Fruit fly (Drosophila melanogaster) whole organism, embryonic: ENCODE measurements around the gene CG5731.

Source experiments
- Antp ChIP-seq: fragments of 200-800 bp; sonication (Bioruptor generic); optimal IDR thresholded peaks from 3 replicates; lab custom pipeline; 2016; ENCODE audit warnings: missing biosample characterization, missing genetic modification characterization
- CG1024 ChIP-seq: fragments of 200-800 bp; sonication (Bioruptor generic); IDR thresholded peaks from 2 replicates; pipeline ENCODE4 v1.3.6; 2022; ENCODE audit warnings: missing biosample characterization, missing genetic modification characterization
- CG10462 ChIP-seq: fragments of 200-800 bp; sonication (Bioruptor generic); optimal IDR thresholded peaks from 2 replicates; lab custom pipeline; 2016; ENCODE audit warnings: missing biosample characterization, missing genetic modification characterization
- CG11560 ChIP-seq: fragments of 200-800 bp; sonication (Bioruptor generic); IDR thresholded peaks from 3 replicates; pipeline ENCODE4 v1.3.6; 2022; ENCODE audit warnings: missing biosample characterization, missing genetic modification characterization
- CG11723 ChIP-seq: fragments of 200-800 bp; sonication (Bioruptor generic); optimal IDR thresholded peaks from 2 replicates; lab custom pipeline; 2017; ENCODE audit warnings: missing biosample characterization, mild to moderate bottlenecking, missing genetic modification characterization
- CG1233 ChIP-seq: fragments of 200-800 bp; sonication (Bioruptor generic); optimal IDR thresholded peaks from 4 replicates; lab custom pipeline; 2018; ENCODE audit warnings: missing biosample characterization, mild to moderate bottlenecking, missing genetic modification characterization
- CG12391 ChIP-seq: fragments of 200-800 bp; sonication (Bioruptor generic); optimal IDR thresholded peaks from 3 replicates; lab custom pipeline; 2018; ENCODE audit warnings: missing biosample characterization, mild to moderate bottlenecking, missing genetic modification characterization, moderate library complexity
- CG12659 ChIP-seq: fragments of 200-800 bp; sonication (Bioruptor generic); optimal IDR thresholded peaks from 3 replicates; lab custom pipeline; 2017; ENCODE audit warnings: mild to moderate bottlenecking, missing biosample characterization, missing genetic modification reagents, missing genetic modification characterization
- CG14441 ChIP-seq: fragments of 200-800 bp; sonication (Bioruptor generic); IDR thresholded peaks from 2 replicates; pipeline ENCODE4 v1.3.6; 2022; ENCODE audit warnings: missing biosample characterization, missing genetic modification characterization
- CG15269 ChIP-seq: fragments of 200-800 bp; sonication (Bioruptor generic); optimal IDR thresholded peaks from 2 replicates; lab custom pipeline; 2018; ENCODE audit warnings: missing biosample characterization, mild to moderate bottlenecking, missing genetic modification characterization, moderate library complexity
- CG1529 ChIP-seq: fragments of 200-800 bp; sonication (Bioruptor generic); optimal IDR thresholded peaks from 3 replicates; lab custom pipeline; 2018; ENCODE audit warnings: missing biosample characterization, missing genetic modification characterization
- CG18619 ChIP-seq: fragments of 200-800 bp; sonication (Bioruptor generic); optimal IDR thresholded peaks from 3 replicates; lab custom pipeline; 2017; ENCODE audit warnings: missing biosample characterization, mild to moderate bottlenecking, missing genetic modification characterization
- CG31388 ChIP-seq: fragments of 200-800 bp; sonication (Bioruptor generic); optimal IDR thresholded peaks from 2 replicates; lab custom pipeline; 2016; ENCODE audit warnings: missing biosample characterization, missing genetic modification characterization
- CG5180 ChIP-seq: fragments of 200-800 bp; sonication (Bioruptor generic); optimal IDR thresholded peaks from 3 replicates; lab custom pipeline; 2017; ENCODE audit warnings: missing biosample characterization, missing genetic modification characterization, mild to moderate bottlenecking, moderate library complexity, missing genetic modification reagents
- CG6175 ChIP-seq: fragments of 200-800 bp; sonication (Bioruptor generic); IDR thresholded peaks from 3 replicates; pipeline ENCODE4 v1.3.6; 2022; ENCODE audit warnings: missing biosample characterization, missing genetic modification characterization
- CG7745 ChIP-seq: fragments of 200-800 bp; sonication (Bioruptor generic); optimal IDR thresholded peaks from 2 replicates; lab custom pipeline; 2018; ENCODE audit warnings: missing biosample characterization, mild to moderate bottlenecking, missing genetic modification characterization, moderate library complexity
- CHES-1-like ChIP-seq: fragments of 200-800 bp; sonication (Bioruptor generic); optimal IDR thresholded peaks from 2 replicates; lab custom pipeline; 2016; ENCODE audit warnings: missing biosample characterization, missing genetic modification characterization
- CkIIα-i1 ChIP-seq: fragments of 200-800 bp; sonication (Bioruptor generic); IDR thresholded peaks from 2 replicates; pipeline ENCODE4 v1.3.6; 2022; ENCODE audit warnings: missing biosample characterization, missing genetic modification characterization
- D ChIP-seq, 2 experiments: fragments of 200-800 bp in 1 of 2; fragments of >200 bp in 1 of 2; sonication (Bioruptor generic) in 1 of 2; optimal IDR thresholded peaks; 2 replicates in 1 of 2; 3 replicates in 1 of 2; lab custom pipeline; 2017; ENCODE audit warnings: mild to moderate bottlenecking in 1 of 2, missing biosample characterization in 1 of 2, missing genetic modification characterization in 1 of 2, missing genetic modification reagents in 1 of 2
- D19A ChIP-seq: fragments of 200-800 bp; optimal IDR thresholded peaks from 3 replicates; lab custom pipeline; 2019; ENCODE audit warnings: missing biosample characterization, mild to moderate bottlenecking, missing genetic modification characterization, moderate library complexity
- E2f2 ChIP-seq: fragments of 200-800 bp; sonication (Bioruptor generic); IDR thresholded peaks from 2 replicates; pipeline ENCODE4 v1.3.6; 2022; ENCODE audit warnings: missing biosample characterization, missing genetic modification characterization
- Elba2 ChIP-seq: fragments of 200-800 bp; sonication (Bioruptor generic); optimal IDR thresholded peaks from 3 replicates; lab custom pipeline; 2016; ENCODE audit warnings: missing biosample characterization, missing genetic modification characterization
- Ets97D ChIP-seq: fragments of 200-800 bp; sonication (Bioruptor generic); optimal IDR thresholded peaks from 3 replicates; lab custom pipeline; 2016; ENCODE audit warnings: missing biosample characterization, missing genetic modification characterization
- NC2α ChIP-seq: fragments of 200-800 bp; sonication (Bioruptor generic); optimal IDR thresholded peaks from 2 replicates; lab custom pipeline; 2016; ENCODE audit warnings: missing biosample characterization, missing genetic modification characterization
- NC2β ChIP-seq: fragments of 200-800 bp; sonication (Bioruptor generic); optimal IDR thresholded peaks from 2 replicates; lab custom pipeline; 2016; ENCODE audit warnings: missing biosample characterization, missing genetic modification characterization
- NK7.1 ChIP-seq: fragments of 200-800 bp; sonication (Bioruptor generic); optimal IDR thresholded peaks from 3 replicates; lab custom pipeline; 2016; ENCODE audit warnings: missing biosample characterization, missing genetic modification characterization
- Neu2 ChIP-seq: fragments of 200-800 bp; sonication (Bioruptor generic); optimal IDR thresholded peaks from 3 replicates; lab custom pipeline; 2016; ENCODE audit warnings: missing biosample characterization, missing genetic modification characterization, borderline replicate concordance
- Nf-YC ChIP-seq: fragments of 200-800 bp; optimal IDR thresholded peaks from 3 replicates; lab custom pipeline; 2019; ENCODE audit warnings: missing biosample characterization, mild to moderate bottlenecking, missing genetic modification characterization, moderate library complexity
- Opbp ChIP-seq: fragments of 200-800 bp; sonication (Bioruptor generic); IDR thresholded peaks from 3 replicates; pipeline ENCODE4 v1.3.6; 2022; ENCODE audit warnings: missing biosample characterization, missing genetic modification characterization; ENCODE audit not compliant: partially characterized antibody
- PHDP ChIP-seq: fragments of 200-800 bp; sonication (Bioruptor generic); optimal IDR thresholded peaks from 3 replicates; lab custom pipeline; 2018; ENCODE audit warnings: missing biosample characterization, mild to moderate bottlenecking, missing genetic modification characterization, moderate library complexity
- Ravus ChIP-seq: fragments of 200-800 bp; sonication (Bioruptor generic); IDR thresholded peaks from 2 replicates; pipeline ENCODE4 v1.3.6; 2022; ENCODE audit warnings: missing biosample characterization, missing genetic modification characterization
- bab2 ChIP-seq: fragments of 200-800 bp; sonication (Bioruptor generic); optimal IDR thresholded peaks from 2 replicates; lab custom pipeline; 2016; ENCODE audit warnings: missing biosample characterization, missing genetic modification characterization
- dimm ChIP-seq: fragments of 200-800 bp; sonication (Bioruptor generic); IDR thresholded peaks from 2 replicates; pipeline ENCODE4 v1.3.6; 2022; ENCODE audit warnings: missing biosample characterization, missing genetic modification characterization
- dmrt11E ChIP-seq: fragments of 200-800 bp; sonication (Bioruptor generic); optimal IDR thresholded peaks from 3 replicates; lab custom pipeline; 2018; ENCODE audit warnings: missing biosample characterization, mild to moderate bottlenecking, missing genetic modification characterization, moderate library complexity
- ftz-f1 ChIP-seq: fragments of 200-800 bp; sonication (Bioruptor generic); optimal IDR thresholded peaks from 2 replicates; lab custom pipeline; 2016; ENCODE audit warnings: missing biosample characterization, missing genetic modification characterization
- ham ChIP-seq: fragments of 200-800 bp; sonication (Bioruptor generic); IDR thresholded peaks from 2 replicates; pipeline ENCODE4 v1.3.6; 2022; ENCODE audit warnings: missing biosample characterization, missing genetic modification characterization
- mld ChIP-seq: fragments of 200-800 bp; sonication (Bioruptor generic); IDR thresholded peaks from 3 replicates; pipeline ENCODE4 v1.3.6; 2022; ENCODE audit warnings: missing biosample characterization, missing genetic modification characterization; ENCODE audit not compliant: partially characterized antibody
- oc ChIP-seq: fragments of 200-800 bp; sonication (Bioruptor generic); optimal IDR thresholded peaks from 2 replicates; lab custom pipeline; 2018; ENCODE audit warnings: missing biosample characterization, mild to moderate bottlenecking, missing genetic modification characterization, moderate library complexity
- pnt ChIP-seq: fragments of 200-800 bp; sonication (Bioruptor generic); optimal IDR thresholded peaks from 3 replicates; lab custom pipeline; 2016; ENCODE audit warnings: missing biosample characterization, missing genetic modification characterization
- pros ChIP-seq: fragments of 200-800 bp; sonication (Bioruptor generic); optimal IDR thresholded peaks from 3 replicates; lab custom pipeline; 2019; ENCODE audit warnings: missing biosample characterization, mild to moderate bottlenecking, missing genetic modification characterization, moderate library complexity
- sens-2 ChIP-seq: fragments of 200-800 bp; sonication (Bioruptor generic); IDR thresholded peaks from 2 replicates; pipeline ENCODE4 v1.3.6; 2022; ENCODE audit warnings: missing biosample characterization, missing genetic modification characterization
- slbo ChIP-seq: fragments of 200-800 bp; sonication (Bioruptor generic); IDR thresholded peaks from 2 replicates; pipeline ENCODE4 v1.3.6; 2022; ENCODE audit warnings: missing biosample characterization, missing genetic modification characterization
- so ChIP-seq: fragments of 200-800 bp; sonication (Bioruptor generic); IDR thresholded peaks from 3 replicates; pipeline ENCODE4 v1.3.6; 2022; ENCODE audit warnings: missing biosample characterization, missing genetic modification characterization
- toy ChIP-seq: fragments of 200-800 bp; sonication (Bioruptor generic); IDR thresholded peaks from 2 replicates; pipeline ENCODE4 v1.3.6; 2022; ENCODE audit warnings: missing biosample characterization, missing genetic modification characterization
- tup ChIP-seq: fragments of 200-800 bp; sonication (Bioruptor generic); optimal IDR thresholded peaks from 2 replicates; lab custom pipeline; 2016; ENCODE audit warnings: missing biosample characterization, mild to moderate bottlenecking, missing genetic modification characterization, moderate library complexity
- unc-4 ChIP-seq: fragments of 200-800 bp; sonication (Bioruptor generic); IDR thresholded peaks from 2 replicates; pipeline ENCODE4 v1.3.6; 2022; ENCODE audit warnings: missing biosample characterization, missing genetic modification characterization; ENCODE audit not compliant: partially characterized antibody
- vvl ChIP-seq: fragments of 200-800 bp; sonication (Bioruptor generic); IDR thresholded peaks from 2 replicates; pipeline ENCODE4 v1.3.6; 2022; ENCODE audit warnings: missing biosample characterization, missing genetic modification characterization
- wek ChIP-seq: fragments of 200-800 bp; sonication (Bioruptor generic); optimal IDR thresholded peaks from 3 replicates; lab custom pipeline; 2018; ENCODE audit warnings: missing biosample characterization, mild to moderate bottlenecking, missing genetic modification characterization, moderate library complexity

Gene CG5731

dm6 chr2L:10220501-10221386 lies 11.2 kb upstream of the CG5731 start, which contains the start of the genes Npc1a and Prosalpha6 (continued):
- TF ChIP-seq Nf-YC (tag; lab: Kevin White, UChicago) (peak; percentile 30), NC2β (GFP tag; lab: Kevin White, UChicago) (no peak), CG10462 (GFP tag; lab: Kevin White, UChicago) (no peak), oc (tag; lab: Kevin White, UChicago) (no peak), pnt (GFP tag; lab: Kevin White, UChicago) (no peak), pros (no peak), ftz-f1 (no peak), PHDP (tag; lab: Kevin White, UChicago) (no peak), CG1233 (GFP tag; lab: Kevin White, UChicago) (no peak), CG15269 (tag; lab: Kevin White, UChicago) (no peak), vvl (GFP tag; lab: Robert Waterston, UW) (no peak), CG6175 (GFP tag; lab: Robert Waterston, UW) (no peak), Antp (GFP tag; lab: Kevin White, UChicago) (no peak), ham (GFP tag; lab: Robert Waterston, UW) (no peak), CG1024 (peak; percentile 70), slbo (no peak; the same call in 1 of the 2 replicates), toy (GFP tag; lab: Robert Waterston, UW) (no peak), CG18619 (GFP tag; lab: Kevin White, UChicago) (no peak), Ravus (no peak), bab2 (no peak), D19A (no peak), CkIIα-i1 (GFP tag; lab: Robert Waterston, UW) (no peak), CG31388 (GFP tag; lab: Kevin White, UChicago) (no peak), so (peak; percentile 39; the same call in 1 of the 3 replicates), CG11723 (GFP tag; lab: Kevin White, UChicago) (peak; percentile 94), CHES-1-like (GFP tag; lab: Kevin White, UChicago) (no peak), Neu2 (GFP tag; lab: Kevin White, UChicago) (no peak), dimm (GFP tag; lab: Robert Waterston, UW) (no peak), NC2α (GFP tag; lab: Kevin White, UChicago) (peak; percentile 25), mld (GFP tag; lab: Robert Waterston, UW) (no peak), Ets97D (GFP tag; lab: Kevin White, UChicago) (peak; percentile 68), NK7.1 (no peak), sens-2 (GFP tag; lab: Robert Waterston, UW) (no peak), Elba2 (GFP tag; lab: Kevin White, UChicago) (no peak), CG11560 (tag; lab: Robert Waterston, UW) (peak; percentile 91; the same call in 2 of the 3 replicates), CG7745 (tag; lab: Kevin White, UChicago) (no peak), CG12659 (GFP tag; lab: Kevin White, UChicago) (peak; percentile 63), E2f2 (GFP tag; lab: Robert Waterston, UW) (no peak; the same call in 1 of the 2 replicates), Opbp (GFP tag; lab: Robert Waterston, UW) (peak; percentile 77; the same call in 2 of the 3 replicates), unc-4 (peak; percentile 67), CG12391 (tag; lab: Kevin White, UChicago) (peak; percentile 55), wek (GFP tag; lab: Kevin White, UChicago) (no peak), tup (GFP tag; lab: Kevin White, UChicago) (no peak), dmrt11E (tag; lab: Kevin White, UChicago) (peak; percentile 32), CG1529 (GFP tag; lab: Kevin White, UChicago) (no peak), CG14441 (GFP tag; lab: Robert Waterston, UW) (no peak), D (optimal IDR thresholded peaks at IDR 0.05; lab: Kevin White, UChicago) (no peak), D (GFP tag; optimal IDR thresholded peaks at IDR 0.05; lab: Kevin White, UChicago) (no peak), CG5180 (GFP tag; lab: Kevin White, UChicago) (peak; percentile 21)
